Fruit fly (Drosophila melanogaster) whole organism, embryonic: ENCODE data around the gene Eip63E.

Experiments used
- Atf3 ChIP-seq: fragments of 200-800 bp; sonication (Bioruptor generic); optimal IDR thresholded peaks from 3 replicates; lab custom pipeline; 2016; ENCODE audit warnings: missing biosample characterization, missing genetic modification characterization
- CG10267 ChIP-seq: fragments of 200-800 bp; sonication (Bioruptor generic); optimal IDR thresholded peaks from 2 replicates; lab custom pipeline; 2018; ENCODE audit warnings: missing biosample characterization, mild to moderate bottlenecking, missing genetic modification characterization, moderate library complexity
- CG10321 ChIP-seq: fragments of 200-800 bp; sonication (Bioruptor generic); IDR thresholded peaks from 2 replicates; pipeline ENCODE4 v1.3.6; 2022; ENCODE audit warnings: missing biosample characterization, missing genetic modification characterization
- CG12236 ChIP-seq: fragments of 200-800 bp; sonication (Bioruptor generic); optimal IDR thresholded peaks from 2 replicates; lab custom pipeline; 2016; ENCODE audit warnings: missing biosample characterization, missing genetic modification characterization
- CG12659 ChIP-seq: fragments of 200-800 bp; sonication (Bioruptor generic); optimal IDR thresholded peaks from 3 replicates; lab custom pipeline; 2017; ENCODE audit warnings: mild to moderate bottlenecking, missing biosample characterization, missing genetic modification reagents, missing genetic modification characterization
- CG12769 ChIP-seq: fragments of 200-800 bp; sonication (Bioruptor generic); optimal IDR thresholded peaks from 2 replicates; lab custom pipeline; 2019; ENCODE audit warnings: missing biosample characterization, mild to moderate bottlenecking, missing genetic modification characterization, moderate library complexity
- CG12942 ChIP-seq: fragments of 200-800 bp; sonication (Bioruptor generic); optimal IDR thresholded peaks from 3 replicates; lab custom pipeline; 2016; ENCODE audit warnings: missing biosample characterization, missing genetic modification characterization
- CG13287 ChIP-seq: fragments of 200-800 bp; sonication (Bioruptor generic); IDR thresholded peaks from 2 replicates; pipeline ENCODE4 v1.3.6; 2022; ENCODE audit warnings: missing biosample characterization, missing genetic modification characterization; ENCODE audit not compliant: partially characterized antibody
- CG13624 ChIP-seq: fragments of 200-800 bp; sonication (Bioruptor generic); optimal IDR thresholded peaks from 2 replicates; lab custom pipeline; 2016; ENCODE audit warnings: missing biosample characterization, missing genetic modification characterization
- CG1647 ChIP-seq: fragments of 200-800 bp; sonication (Bioruptor generic); optimal IDR thresholded peaks from 3 replicates; lab custom pipeline; 2016; ENCODE audit warnings: missing biosample characterization, missing genetic modification characterization
- CG16779 ChIP-seq: fragments of 200-800 bp; sonication (Bioruptor generic); IDR thresholded peaks from 2 replicates; pipeline ENCODE4 v1.3.6; 2022; ENCODE audit warnings: missing biosample characterization, missing genetic modification characterization
- CG16813 ChIP-seq: fragments of 200-800 bp; sonication (Bioruptor generic); IDR thresholded peaks from 3 replicates; pipeline ENCODE4 v1.3.6; 2022; ENCODE audit warnings: missing biosample characterization, missing genetic modification characterization; ENCODE audit not compliant: partially characterized antibody
- CG17328 ChIP-seq: fragments of 200-800 bp; sonication (Bioruptor generic); IDR thresholded peaks from 2 replicates; pipeline ENCODE4 v1.3.6; 2022; ENCODE audit warnings: missing biosample characterization, missing genetic modification characterization
- CG18764 ChIP-seq: fragments of 200-800 bp; sonication (Bioruptor generic); optimal IDR thresholded peaks from 3 replicates; lab custom pipeline; 2016; ENCODE audit warnings: missing biosample characterization, missing genetic modification characterization
- CG2678 ChIP-seq: fragments of 200-800 bp; sonication (Bioruptor generic); optimal IDR thresholded peaks from 3 replicates; lab custom pipeline; 2019; ENCODE audit warnings: missing biosample characterization, mild to moderate bottlenecking, missing genetic modification characterization, moderate library complexity
- CG4730 ChIP-seq: fragments of 200-800 bp; sonication (Bioruptor generic); IDR thresholded peaks from 2 replicates; pipeline ENCODE4 v1.3.6; 2022; ENCODE audit warnings: missing biosample characterization, missing genetic modification characterization
- CG4820 ChIP-seq: fragments of 200-800 bp; sonication (Bioruptor generic); optimal IDR thresholded peaks from 3 replicates; lab custom pipeline; 2016; ENCODE audit warnings: missing biosample characterization, missing genetic modification characterization
- CG6272 ChIP-seq: fragments of 200-800 bp; sonication (Bioruptor generic); IDR thresholded peaks from 2 replicates; pipeline ENCODE4 v1.3.6; 2022; ENCODE audit warnings: missing biosample characterization, missing genetic modification characterization
- CG6813 ChIP-seq: fragments of 200-800 bp; sonication (Bioruptor generic); optimal IDR thresholded peaks from 2 replicates; lab custom pipeline; 2017; ENCODE audit warnings: missing biosample characterization, missing genetic modification characterization, mild to moderate bottlenecking, moderate library complexity, missing genetic modification reagents
- CG7556 ChIP-seq: fragments of 200-800 bp; sonication (Bioruptor generic); optimal IDR thresholded peaks from 2 replicates; lab custom pipeline; 2017; ENCODE audit warnings: missing biosample characterization, mild to moderate bottlenecking, missing genetic modification characterization
- CG8388 ChIP-seq: fragments of 200-800 bp; sonication (Bioruptor generic); optimal IDR thresholded peaks from 2 replicates; lab custom pipeline; 2019; ENCODE audit warnings: missing biosample characterization, mild to moderate bottlenecking, missing genetic modification characterization, moderate library complexity
- CG9932 ChIP-seq: fragments of 200-800 bp; sonication (Bioruptor generic); IDR thresholded peaks from 2 replicates; pipeline ENCODE4 v1.3.6; 2022; ENCODE audit warnings: missing biosample characterization, missing genetic modification characterization
- Chrac-16 ChIP-seq: fragments of 200-800 bp; sonication (Bioruptor generic); optimal IDR thresholded peaks from 3 replicates; lab custom pipeline; 2016; ENCODE audit warnings: missing biosample characterization, missing genetic modification characterization
- D ChIP-seq, 2 experiments: fragments of 200-800 bp in 1 of 2; fragments of >200 bp in 1 of 2; sonication (Bioruptor generic) in 1 of 2; optimal IDR thresholded peaks; 2 replicates in 1 of 2; 3 replicates in 1 of 2; lab custom pipeline; 2017; ENCODE audit warnings: mild to moderate bottlenecking in 1 of 2, missing biosample characterization in 1 of 2, missing genetic modification characterization in 1 of 2, missing genetic modification reagents in 1 of 2
- Fer3 ChIP-seq: fragments of 200-800 bp; sonication (Bioruptor generic); optimal IDR thresholded peaks from 2 replicates; lab custom pipeline; 2018; ENCODE audit warnings: missing biosample characterization, mild to moderate bottlenecking, missing genetic modification characterization, moderate library complexity
- HLH3B ChIP-seq: fragments of 200-800 bp; sonication (Bioruptor generic); IDR thresholded peaks from 2 replicates; pipeline ENCODE4 v1.3.6; 2022; ENCODE audit warnings: missing biosample characterization, missing genetic modification characterization
- NFAT ChIP-seq: fragments of 200-800 bp; sonication (Bioruptor generic); IDR thresholded peaks from 2 replicates; pipeline ENCODE4 v1.3.6; 2022; ENCODE audit warnings: missing biosample characterization, missing genetic modification characterization
- Neu2 ChIP-seq: fragments of 200-800 bp; sonication (Bioruptor generic); optimal IDR thresholded peaks from 3 replicates; lab custom pipeline; 2016; ENCODE audit warnings: missing biosample characterization, missing genetic modification characterization, borderline replicate concordance
- Sox100B ChIP-seq: fragments of 200-800 bp; sonication (Bioruptor generic); optimal IDR thresholded peaks from 3 replicates; lab custom pipeline; 2018; ENCODE audit warnings: missing biosample characterization, mild to moderate bottlenecking, missing genetic modification characterization
- Spps ChIP-seq: fragments of 200-800 bp; sonication (Bioruptor generic); optimal IDR thresholded peaks from 2 replicates; lab custom pipeline; 2018; ENCODE audit warnings: missing biosample characterization, mild to moderate bottlenecking, missing genetic modification characterization
- Ssrp ChIP-seq: fragments of 200-800 bp; sonication (Bioruptor generic); optimal IDR thresholded peaks from 2 replicates; lab custom pipeline; 2018; ENCODE audit warnings: missing biosample characterization, mild to moderate bottlenecking, missing genetic modification characterization, moderate library complexity
- bbx ChIP-seq: fragments of 200-800 bp; sonication (Bioruptor generic); IDR thresholded peaks from 2 replicates; pipeline ENCODE4 v1.3.6; 2022; ENCODE audit warnings: missing biosample characterization, missing genetic modification characterization; ENCODE audit not compliant: partially characterized antibody
- croc ChIP-seq: fragments of 200-800 bp; sonication (Bioruptor generic); conservative IDR thresholded peaks from 3 replicates; pipeline ENCODE4 v1.3.6; 2022; ENCODE audit warnings: missing biosample characterization, missing genetic modification characterization
- fd3F ChIP-seq: fragments of 200-800 bp; sonication (Bioruptor generic); optimal IDR thresholded peaks from 2 replicates; lab custom pipeline; 2018; ENCODE audit warnings: missing biosample characterization, mild to moderate bottlenecking, missing genetic modification characterization, moderate library complexity
- grn ChIP-seq: fragments of 200-800 bp; sonication (Bioruptor generic); optimal IDR thresholded peaks from 3 replicates; lab custom pipeline; 2017; ENCODE audit warnings: missing biosample characterization, missing genetic modification characterization
- hth ChIP-seq: fragments of >200 bp; optimal IDR thresholded peaks from 2 replicates; lab custom pipeline; 2017; ENCODE audit warnings: inconsistent platforms
- ind ChIP-seq: fragments of 200-800 bp; sonication (Bioruptor generic); optimal IDR thresholded peaks from 3 replicates; lab custom pipeline; 2016; ENCODE audit warnings: missing biosample characterization, missing genetic modification characterization
- lbe ChIP-seq: fragments of 200-800 bp; sonication (Bioruptor generic); optimal IDR thresholded peaks from 2 replicates; lab custom pipeline; 2016; ENCODE audit warnings: missing biosample characterization, mild to moderate bottlenecking, missing genetic modification characterization
- luna ChIP-seq: fragments of 200-800 bp; sonication (Bioruptor generic); optimal IDR thresholded peaks from 2 replicates; lab custom pipeline; 2016; ENCODE audit warnings: missing biosample characterization, missing genetic modification characterization
- nom ChIP-seq: fragments of 200-800 bp; sonication (Bioruptor generic); optimal IDR thresholded peaks from 2 replicates; lab custom pipeline; 2017; ENCODE audit warnings: missing biosample characterization, missing genetic modification characterization, mild to moderate bottlenecking, moderate library complexity, missing genetic modification reagents
- org-1 ChIP-seq: fragments of 200-800 bp; sonication (Bioruptor generic); optimal IDR thresholded peaks from 2 replicates; lab custom pipeline; 2017; ENCODE audit warnings: missing biosample characterization, missing genetic modification characterization
- pb ChIP-seq: fragments of 200-800 bp; sonication (Bioruptor generic); optimal IDR thresholded peaks from 3 replicates; lab custom pipeline; 2016; ENCODE audit warnings: missing biosample characterization, missing genetic modification characterization
- pnt ChIP-seq: fragments of 200-800 bp; sonication (Bioruptor generic); optimal IDR thresholded peaks from 3 replicates; lab custom pipeline; 2016; ENCODE audit warnings: missing biosample characterization, missing genetic modification characterization
- pzg ChIP-seq: fragments of 200-800 bp; sonication (Bioruptor generic); optimal IDR thresholded peaks from 3 replicates; lab custom pipeline; 2018; ENCODE audit warnings: missing biosample characterization, mild to moderate bottlenecking, missing genetic modification characterization, moderate library complexity
- ranshi ChIP-seq: fragments of 200-800 bp; sonication (Bioruptor generic); IDR thresholded peaks from 2 replicates; pipeline ENCODE4 v1.3.6; 2022; ENCODE audit warnings: missing biosample characterization, missing genetic modification characterization
- repo ChIP-seq: fragments of 200-800 bp; sonication (Bioruptor generic); optimal IDR thresholded peaks from 2 replicates; lab custom pipeline; 2016; ENCODE audit warnings: missing biosample characterization, missing genetic modification characterization
- sim ChIP-seq: fragments of 200-800 bp; sonication (Bioruptor generic); IDR thresholded peaks from 2 replicates; pipeline ENCODE4 v1.3.6; 2022; ENCODE audit warnings: missing biosample characterization, missing genetic modification characterization
- sr ChIP-seq: fragments of 200-800 bp; sonication (Bioruptor generic); IDR thresholded peaks from 3 replicates; pipeline ENCODE4 v1.3.6; 2022; ENCODE audit warnings: missing biosample characterization, missing genetic modification characterization
- ssp ChIP-seq: fragments of 200-800 bp; sonication (Bioruptor generic); IDR thresholded peaks from 2 replicates; pipeline ENCODE4 v1.3.6; 2022; ENCODE audit warnings: missing biosample characterization, missing genetic modification characterization
- ttk ChIP-seq: fragments of 200-800 bp; sonication (Bioruptor generic); IDR thresholded peaks from 2 replicates; pipeline ENCODE4 v2.1.2; 2022; ENCODE audit warnings: missing biosample characterization, missing genetic modification characterization
- unpg ChIP-seq: fragments of 200-800 bp; sonication (Bioruptor generic); optimal IDR thresholded peaks from 3 replicates; lab custom pipeline; 2018; ENCODE audit warnings: missing biosample characterization, mild to moderate bottlenecking, missing genetic modification characterization, moderate library complexity

Eip63E gene

DNA sequence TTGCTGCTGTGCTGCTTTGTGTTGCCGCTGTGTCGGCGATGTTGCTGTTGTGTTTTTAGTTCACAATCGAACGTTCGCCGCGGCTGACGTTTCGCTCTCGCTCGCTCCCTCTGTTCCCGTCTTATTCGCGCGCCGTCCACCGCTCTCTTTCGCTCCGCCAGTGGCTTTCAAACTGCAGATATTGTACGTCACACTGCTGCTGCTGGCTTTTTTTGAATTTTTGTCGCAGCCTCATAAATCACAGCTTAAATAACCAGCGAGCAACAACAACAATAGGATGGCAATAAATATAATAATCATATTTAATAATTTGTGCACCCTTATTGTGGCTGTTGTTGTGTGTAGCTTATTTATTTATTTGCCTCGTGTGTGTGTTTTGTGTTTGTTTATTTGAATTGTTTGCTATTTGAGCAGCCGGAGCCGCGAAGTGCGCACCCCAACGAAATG lies 28.0 kb downstream of the Eip63E start (continued):
- TF ChIP-seq pb (GFP tag; lab: Kevin White, UChicago): no peak
- TF ChIP-seq CG10321: no peak
- no peak for TF ChIP-seq repo (GFP tag; lab: Kevin White, UChicago)
- no peak for TF ChIP-seq Atf3 (GFP tag; lab: Kevin White, UChicago)
- TF ChIP-seq CG12942 (GFP tag; lab: Kevin White, UChicago): no peak
- no peak for TF ChIP-seq CG8388
- peak; percentile 40 for TF ChIP-seq Fer3 (tag; lab: Kevin White, UChicago)
- TF ChIP-seq pzg (GFP tag; lab: Kevin White, UChicago): no peak
- TF ChIP-seq CG17328 (GFP tag; lab: Robert Waterston, UW): no peak
- TF ChIP-seq croc (GFP tag; lab: Robert Waterston, UW): no peak
- peak; percentile 56 for TF ChIP-seq unpg (GFP tag; lab: Kevin White, UChicago)
- no peak for TF ChIP-seq ind (GFP tag; lab: Kevin White, UChicago)
- TF ChIP-seq sr (GFP tag; lab: Robert Waterston, UW): no peak
- no peak for TF ChIP-seq CG12236 (GFP tag; lab: Kevin White, UChicago)
- TF ChIP-seq CG7556 (GFP tag; lab: Kevin White, UChicago): no peak
- TF ChIP-seq NFAT (GFP tag; lab: Robert Waterston, UW): no peak
- TF ChIP-seq fd3F (GFP tag; lab: Kevin White, UChicago): peak; percentile 15
- TF ChIP-seq org-1 (GFP tag; lab: Kevin White, UChicago): no peak
- no peak for TF ChIP-seq CG10267 (tag; lab: Kevin White, UChicago)
- peak; percentile 78 for TF ChIP-seq CG6813 (GFP tag; lab: Kevin White, UChicago)
- no peak for TF ChIP-seq HLH3B
- TF ChIP-seq Ssrp (tag; lab: Kevin White, UChicago): no peak
- TF ChIP-seq Chrac-16 (GFP tag; lab: Kevin White, UChicago): no peak
- TF ChIP-seq CG13287: no peak; the same call in 1 of the 2 replicates
- peak; percentile 55 for TF ChIP-seq nom
- no peak for TF ChIP-seq luna (GFP tag; lab: Kevin White, UChicago)
- 0 out of 3 replicates have a peak, but pooled peaks have one; percentile 19 for TF ChIP-seq CG16813 (GFP tag; lab: Robert Waterston, UW)
- peak; percentile 58 for TF ChIP-seq Sox100B
- no peak for TF ChIP-seq CG4820
- no peak for TF ChIP-seq CG12659 (GFP tag; lab: Kevin White, UChicago)
- TF ChIP-seq CG4730 (GFP tag; lab: Robert Waterston, UW): no peak
- peak; percentile 78 for TF ChIP-seq bbx (GFP tag; lab: Robert Waterston, UW)
- no peak for TF ChIP-seq CG13624 (GFP tag; lab: Kevin White, UChicago)
- no peak for TF ChIP-seq CG18764
- TF ChIP-seq ssp (GFP tag; lab: Robert Waterston, UW): no peak
- no peak for TF ChIP-seq lbe
- no peak for TF ChIP-seq ttk (GFP tag; lab: Robert Waterston, UW)
- no peak; the same call in 1 of the 2 replicates for TF ChIP-seq ranshi (GFP tag; lab: Robert Waterston, UW)
- peak; percentile 49 for TF ChIP-seq CG2678
- TF ChIP-seq sim: no peak
- TF ChIP-seq CG12769 (tag; lab: Kevin White, UChicago): peak; percentile 57
- TF ChIP-seq Neu2: no peak
- no peak for TF ChIP-seq CG9932 (GFP tag; lab: Robert Waterston, UW)
- TF ChIP-seq grn (GFP tag; lab: Kevin White, UChicago): no peak
- no peak for TF ChIP-seq pnt
- no peak for TF ChIP-seq CG1647 (GFP tag; lab: Kevin White, UChicago)
- no peak for TF ChIP-seq hth (lab: Kevin White, UChicago)
- peak; percentile 35 for TF ChIP-seq Spps (tag; lab: Kevin White, UChicago)
- no peak for TF ChIP-seq CG6272 (GFP tag; lab: Robert Waterston, UW)
- no peak for TF ChIP-seq CG16779 (GFP tag; lab: Robert Waterston, UW)
- TF ChIP-seq D (optimal IDR thresholded peaks at IDR 0.05; lab: Kevin White, UChicago): no peak
- TF ChIP-seq D (GFP tag; optimal IDR thresholded peaks at IDR 0.05; lab: Kevin White, UChicago): peak; percentile 41
